Worm (Caenorhabditis elegans) whole organism, late embryonic: Measurements from ENCODE around the gene nuo-5.

Source experiments
- F13H6.1 ChIP-seq: sonication (generic microtip); optimal IDR thresholded peaks from 2 replicates; lab custom pipeline; 2016; ENCODE audit warnings: missing genetic modification characterization, missing compliant biosample characterization
- hlh-13 ChIP-seq: fragments of 200-800 bp; sonication (Bioruptor generic); optimal IDR thresholded peaks from 2 replicates; lab custom pipeline; 2018; ENCODE audit warnings: mild to moderate bottlenecking, missing genetic modification characterization, missing compliant biosample characterization
- pqm-1 ChIP-seq: sonication (generic microtip); optimal IDR thresholded peaks from 2 replicates; lab custom pipeline; 2016; ENCODE audit warnings: missing genetic modification characterization, missing compliant biosample characterization

DNA sequence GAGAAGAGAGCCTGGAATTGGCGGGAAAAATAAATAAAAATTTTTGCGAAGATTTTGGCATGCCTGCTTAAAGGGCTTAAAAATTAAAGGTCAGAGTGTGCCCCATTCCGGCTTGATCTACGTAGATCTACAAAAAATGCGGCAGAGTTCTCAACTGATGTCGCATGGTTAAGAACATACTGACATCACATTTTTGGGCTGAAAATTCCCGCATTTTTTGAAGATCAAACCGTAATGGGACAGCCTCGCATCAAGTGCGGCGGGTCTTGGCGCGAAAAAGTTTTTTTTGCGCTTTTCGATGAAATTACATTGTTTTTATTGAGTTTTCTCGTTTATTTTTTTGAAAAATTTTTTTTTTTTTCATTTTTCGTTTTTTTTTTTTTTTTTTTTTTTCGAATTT, 7.8 kb upstream of the nuo-5 start:
- TF ChIP-seq hlh-13 (GFP tag; lab: Kevin White, UChicago) (no peak), F13H6.1 (tag; lab: Kevin White, UChicago) (no peak), pqm-1 (tag; lab: Kevin White, UChicago) (no peak)
